Fruit fly (Drosophila melanogaster) whole organism, pupa: ENCODE measurements around the gene CG5466.

Experiments used
- CG15710 ChIP-seq: fragments of 200-800 bp; sonication (Bioruptor generic); optimal IDR thresholded peaks from 2 replicates; lab custom pipeline; 2018; ENCODE audit warnings: missing biosample characterization, mild to moderate bottlenecking, missing genetic modification characterization, moderate library complexity
- CG8301 ChIP-seq: fragments of 200-800 bp; sonication (Bioruptor generic); optimal IDR thresholded peaks from 2 replicates; lab custom pipeline; 2018; ENCODE audit warnings: missing biosample characterization, mild to moderate bottlenecking, missing genetic modification characterization
- CG9948 ChIP-seq: fragments of 200-800 bp; sonication (Bioruptor generic); optimal IDR thresholded peaks from 2 replicates; lab custom pipeline; 2018; ENCODE audit warnings: missing biosample characterization, mild to moderate bottlenecking, missing genetic modification characterization, moderate library complexity
- EcR ChIP-seq: fragments of 200-800 bp; sonication (Bioruptor generic); optimal IDR thresholded peaks from 3 replicates; lab custom pipeline; 2019; ENCODE audit warnings: missing biosample characterization, missing genetic modification characterization, mild to moderate bottlenecking, moderate library complexity, missing genetic modification reagents
- Ets98B ChIP-seq: fragments of 200-800 bp; sonication (Bioruptor generic); IDR thresholded peaks from 2 replicates; pipeline ENCODE4 v1.3.6; 2022; ENCODE audit warnings: missing biosample characterization, missing genetic modification characterization
- Snoo ChIP-seq: fragments of 200-800 bp; sonication (Bioruptor generic); optimal IDR thresholded peaks from 3 replicates; lab custom pipeline; 2017; ENCODE audit warnings: missing biosample characterization, mild to moderate bottlenecking, missing genetic modification characterization, inconsistent platforms

DNA sequence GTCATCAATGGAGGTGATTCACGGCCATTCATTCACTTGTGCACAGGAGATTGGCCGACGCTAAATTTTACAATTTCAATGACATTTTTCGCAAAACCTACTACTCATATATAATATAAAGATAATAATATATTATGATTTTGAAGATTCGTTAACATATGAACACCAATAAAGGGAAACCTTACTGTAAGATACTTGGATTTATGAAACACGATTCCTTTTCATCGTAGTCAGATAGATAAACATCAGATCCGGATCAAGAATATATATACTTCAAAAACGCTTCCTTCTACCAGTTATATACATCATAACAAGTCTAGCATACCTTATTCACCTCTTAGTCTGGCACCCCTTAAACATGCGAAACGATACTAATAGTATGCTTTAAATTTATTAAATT, 42.1 kb downstream of the CG5466 start, which contains the start of gene Nep4:
- TF ChIP-seq CG15710 (tag; lab: Kevin White, UChicago) (no peak), Ets98B (GFP tag; lab: Robert Waterston, UW) (no peak), EcR (no peak), Snoo (tag; lab: Kevin White, UChicago) (no peak), CG9948 (no peak), CG8301 (tag; lab: Kevin White, UChicago) (no peak)
